Worm (Caenorhabditis elegans) whole organism, L2 larva: ENCODE data around the gene pie-1.

Experiments used
- aly-2 ChIP-seq: fragments of 150-350 bp; optimal IDR thresholded peaks from 2 replicates; lab custom pipeline; 2014; ENCODE audit warnings: missing biosample characterization, missing genetic modification characterization
- lin-13 ChIP-seq: fragments of 150-350 bp; optimal IDR thresholded peaks from 2 replicates; lab custom pipeline; 2014; ENCODE audit warnings: missing biosample characterization, missing genetic modification reagents, missing genetic modification characterization
- nhr-11 ChIP-seq: fragments of 150-350 bp; optimal IDR thresholded peaks from 2 replicates; lab custom pipeline; 2014; ENCODE audit warnings: missing biosample characterization, missing genetic modification characterization
- nhr-237 ChIP-seq: fragments of 150-350 bp; optimal IDR thresholded peaks from 2 replicates; lab custom pipeline; 2014; ENCODE audit warnings: missing biosample characterization, missing genetic modification characterization
- nhr-6 ChIP-seq: fragments of 150-350 bp; optimal IDR thresholded peaks from 2 replicates; lab custom pipeline; 2014; ENCODE audit warnings: missing biosample characterization, missing genetic modification characterization
- snpc-4 ChIP-seq: fragments of 150-350 bp; optimal IDR thresholded peaks from 2 replicates; lab custom pipeline; 2014; ENCODE audit warnings: missing biosample characterization, missing genetic modification characterization
- unc-62 ChIP-seq: fragments of 150-350 bp; optimal IDR thresholded peaks from 2 replicates; lab custom pipeline; 2014; ENCODE audit warnings: missing biosample characterization, missing genetic modification reagents, missing genetic modification characterization
- ztf-11 ChIP-seq: sonication (generic microtip); optimal IDR thresholded peaks from 2 replicates; lab custom pipeline; 2017; ENCODE audit warnings: missing biosample characterization, missing genetic modification characterization

ce11 chrIII:12469800-12470199, 43.1 kb downstream of the pie-1 start:
- TF ChIP-seq ztf-11 (tag; lab: Kevin White, UChicago) (no peak), aly-2 (tag; lab: Kevin White, UChicago) (no peak), snpc-4 (tag; lab: Kevin White, UChicago) (no peak), nhr-6 (tag; lab: Kevin White, UChicago) (no peak), nhr-11 (tag; lab: Kevin White, UChicago) (no peak), nhr-237 (tag; lab: Kevin White, UChicago) (no peak), unc-62 (GFP tag; lab: Kevin White, UChicago) (no peak), lin-13 (GFP tag; lab: Kevin White, UChicago) (no peak)
